Worm (Caenorhabditis elegans) whole organism, L3 larva: ENCODE results near the gene T05G5.5.

ENCODE experiments used
- nhr-23 ChIP-seq: fragments of 150-350 bp; optimal IDR thresholded peaks from 2 replicates; lab custom pipeline; 2014; ENCODE audit warnings: missing biosample characterization, missing genetic modification reagents, missing genetic modification characterization
- nhr-237 ChIP-seq: fragments of 150-350 bp; optimal IDR thresholded peaks from 2 replicates; lab custom pipeline; 2014; ENCODE audit warnings: missing biosample characterization, missing genetic modification characterization
- nhr-28 ChIP-seq: fragments of 150-350 bp; optimal IDR thresholded peaks from 2 replicates; lab custom pipeline; 2014; ENCODE audit warnings: missing biosample characterization, missing genetic modification characterization
- unc-62 ChIP-seq: fragments of 150-350 bp; sonication (generic microtip); optimal IDR thresholded peaks from 4 replicates; lab custom pipeline; 2014; ENCODE audit warnings: missing biosample characterization, missing genetic modification reagents, missing genetic modification characterization

- TF ChIP-seq nhr-28 (tag; lab: Kevin White, UChicago) (no peak), nhr-23 (tag; lab: Kevin White, UChicago) (peak; percentile 21), nhr-237 (tag; lab: Kevin White, UChicago) (no peak), unc-62 (GFP tag; lab: Kevin White, UChicago) (no peak)
Observed at ce11 chrIII:9783133-9783590, 31.9 kb upstream of the T05G5.5 start.
